Fruit fly (Drosophila melanogaster) whole organism, prepupa: ENCODE results near the gene dsx-c73A.

ENCODE experiments used
- Blimp-1 ChIP-seq: fragments of 200-800 bp; sonication (Bioruptor generic); optimal IDR thresholded peaks from 3 replicates; lab custom pipeline; 2017; ENCODE audit warnings: missing biosample characterization, missing genetic modification characterization, mild to moderate bottlenecking, moderate library complexity, missing genetic modification reagents
- CG10631 ChIP-seq: fragments of 200-800 bp; sonication (Bioruptor generic); optimal IDR thresholded peaks from 2 replicates; lab custom pipeline; 2016; ENCODE audit warnings: missing biosample characterization, missing genetic modification characterization
- CG10669 ChIP-seq: fragments of 200-800 bp; sonication (Bioruptor generic); optimal IDR thresholded peaks from 3 replicates; lab custom pipeline; 2018; ENCODE audit warnings: missing biosample characterization, mild to moderate bottlenecking, missing genetic modification characterization, moderate library complexity
- CG11762 ChIP-seq: fragments of 200-800 bp; sonication (Bioruptor generic); optimal IDR thresholded peaks from 3 replicates; lab custom pipeline; 2016; ENCODE audit warnings: missing biosample characterization, missing genetic modification characterization; ENCODE audit not compliant: insufficient read depth
- CG11902 ChIP-seq: fragments of 200-800 bp; sonication (Bioruptor generic); optimal IDR thresholded peaks from 3 replicates; lab custom pipeline; 2016; ENCODE audit warnings: missing biosample characterization, missing genetic modification characterization
- CG15336 ChIP-seq: fragments of 200-800 bp; sonication (Bioruptor generic); IDR thresholded peaks from 2 replicates; pipeline ENCODE4 v1.3.6; 2022; ENCODE audit warnings: missing biosample characterization, missing genetic modification characterization
- CG1621 ChIP-seq: fragments of 200-800 bp; sonication (Bioruptor generic); optimal IDR thresholded peaks from 3 replicates; lab custom pipeline; 2018; ENCODE audit warnings: missing biosample characterization, mild to moderate bottlenecking, missing genetic modification characterization
- CG16779 ChIP-seq: fragments of 200-800 bp; sonication (Bioruptor generic); optimal IDR thresholded peaks from 3 replicates; lab custom pipeline; 2017; ENCODE audit warnings: missing biosample characterization, mild to moderate bottlenecking, missing genetic modification characterization
- CG3032 ChIP-seq: fragments of 200-800 bp; optimal IDR thresholded peaks from 2 replicates; lab custom pipeline; 2019; ENCODE audit warnings: missing biosample characterization, mild to moderate bottlenecking, missing genetic modification characterization, moderate library complexity
- CG32006 ChIP-seq: fragments of 200-800 bp; sonication (Bioruptor generic); optimal IDR thresholded peaks from 3 replicates; lab custom pipeline; 2017; ENCODE audit warnings: missing biosample characterization, mild to moderate bottlenecking, missing genetic modification characterization
- CG34406 ChIP-seq: fragments of 200-800 bp; sonication (Bioruptor generic); optimal IDR thresholded peaks from 3 replicates; lab custom pipeline; 2016; ENCODE audit warnings: missing biosample characterization, missing genetic modification characterization
- CG6163 ChIP-seq: fragments of 200-800 bp; sonication (Bioruptor generic); IDR thresholded peaks from 3 replicates; pipeline ENCODE4 v1.3.6; 2022; ENCODE audit warnings: missing biosample characterization, missing genetic modification characterization
- CG6276 ChIP-seq: fragments of 200-800 bp; sonication (Bioruptor generic); optimal IDR thresholded peaks from 2 replicates; lab custom pipeline; 2017; ENCODE audit warnings: missing biosample characterization, mild to moderate bottlenecking, missing genetic modification characterization
- CG6792 ChIP-seq: fragments of 200-800 bp; sonication (Bioruptor generic); optimal IDR thresholded peaks from 3 replicates; lab custom pipeline; 2016; ENCODE audit warnings: missing biosample characterization, missing genetic modification characterization
- CG6808 ChIP-seq: fragments of 200-800 bp; sonication (Bioruptor generic); optimal IDR thresholded peaks from 3 replicates; lab custom pipeline; 2017; ENCODE audit warnings: missing biosample characterization, missing genetic modification characterization, mild to moderate bottlenecking, moderate library complexity, missing genetic modification reagents
- CG6854 ChIP-seq: fragments of 200-800 bp; sonication (Bioruptor generic); optimal IDR thresholded peaks from 2 replicates; lab custom pipeline; 2017; ENCODE audit warnings: missing biosample characterization, mild to moderate bottlenecking, missing genetic modification characterization
- CG7368 ChIP-seq: fragments of 200-800 bp; sonication (Bioruptor generic); optimal IDR thresholded peaks from 3 replicates; lab custom pipeline; 2016; ENCODE audit warnings: missing biosample characterization, missing genetic modification characterization
- CG8119 ChIP-seq: fragments of 200-800 bp; sonication (Bioruptor generic); IDR thresholded peaks from 3 replicates; pipeline ENCODE4 v1.3.6; 2022; ENCODE audit warnings: missing biosample characterization, missing genetic modification characterization
- CG8319 ChIP-seq: fragments of 200-800 bp; sonication (Bioruptor generic); optimal IDR thresholded peaks from 3 replicates; lab custom pipeline; 2016; ENCODE audit warnings: missing biosample characterization, missing genetic modification characterization
- CG8632 ChIP-seq: fragments of 200-800 bp; sonication (Bioruptor generic); optimal IDR thresholded peaks from 3 replicates; lab custom pipeline; 2016; ENCODE audit warnings: missing biosample characterization, missing genetic modification characterization
- CG9139 ChIP-seq: fragments of 200-800 bp; sonication (Bioruptor generic); optimal IDR thresholded peaks from 3 replicates; lab custom pipeline; 2017; ENCODE audit warnings: missing biosample characterization, mild to moderate bottlenecking, missing genetic modification characterization
- Eip75B ChIP-seq: fragments of 200-800 bp; sonication (Bioruptor generic); optimal IDR thresholded peaks from 3 replicates; lab custom pipeline; 2016; ENCODE audit warnings: missing biosample characterization, missing genetic modification characterization
- Eip78C ChIP-seq: fragments of 200-800 bp; sonication (Bioruptor generic); peaks from one replicate; lab custom pipeline; 2016; ENCODE audit warnings: missing biosample characterization, missing genetic modification characterization
- Ets21C ChIP-seq: fragments of 200-800 bp; sonication (Bioruptor generic); optimal IDR thresholded peaks from 3 replicates; lab custom pipeline; 2016; ENCODE audit warnings: missing biosample characterization, missing genetic modification characterization
- Ets96B ChIP-seq: fragments of 200-800 bp; optimal IDR thresholded peaks from 2 replicates; lab custom pipeline; 2019; ENCODE audit warnings: missing biosample characterization, mild to moderate bottlenecking, missing genetic modification characterization, moderate library complexity
- Gug ChIP-seq: fragments of 200-800 bp; sonication (Bioruptor generic); IDR thresholded peaks from 2 replicates; pipeline ENCODE4 v1.3.6; 2022; ENCODE audit warnings: missing biosample characterization, missing genetic modification characterization
- Hr38 ChIP-seq: sonication (Bioruptor generic); optimal IDR thresholded peaks from 2 replicates; lab custom pipeline; 2016; ENCODE audit warnings: missing biosample characterization, missing genetic modification characterization
- Hr39 ChIP-seq: fragments of 200-800 bp; sonication (Bioruptor generic); optimal IDR thresholded peaks from 2 replicates; lab custom pipeline; 2016; ENCODE audit warnings: missing biosample characterization, missing genetic modification characterization
- Lpt ChIP-seq: fragments of 200-800 bp; sonication (Bioruptor generic); optimal IDR thresholded peaks from 3 replicates; lab custom pipeline; 2016; ENCODE audit warnings: missing biosample characterization, missing genetic modification characterization
- Met ChIP-seq: fragments of 200-800 bp; sonication (Bioruptor generic); optimal IDR thresholded peaks from 3 replicates; lab custom pipeline; 2016; ENCODE audit warnings: missing biosample characterization, missing genetic modification characterization
- OdsH ChIP-seq: fragments of 200-800 bp; sonication (Bioruptor generic); optimal IDR thresholded peaks from 3 replicates; lab custom pipeline; 2016; ENCODE audit warnings: missing biosample characterization, missing genetic modification characterization
- Smox ChIP-seq: fragments of 200-800 bp; sonication (Bioruptor generic); optimal IDR thresholded peaks from 3 replicates; lab custom pipeline; 2016; ENCODE audit warnings: missing biosample characterization, missing genetic modification characterization
- Sox102F ChIP-seq: fragments of 200-800 bp; sonication (Bioruptor generic); optimal IDR thresholded peaks from 2 replicates; lab custom pipeline; 2016; ENCODE audit warnings: missing biosample characterization, mild to moderate bottlenecking, missing genetic modification characterization
- cyc ChIP-seq: fragments of 200-800 bp; sonication (Bioruptor generic); optimal IDR thresholded peaks from 3 replicates; lab custom pipeline; 2016; ENCODE audit warnings: missing biosample characterization, missing genetic modification characterization
- dac ChIP-seq: fragments of 200-800 bp; sonication (Bioruptor generic); optimal IDR thresholded peaks from 2 replicates; lab custom pipeline; 2017; ENCODE audit warnings: missing biosample characterization, mild to moderate bottlenecking, missing genetic modification characterization
- dsx ChIP-seq: fragments of 200-800 bp; optimal IDR thresholded peaks from 3 replicates; lab custom pipeline; 2019; ENCODE audit warnings: missing biosample characterization, mild to moderate bottlenecking, missing genetic modification characterization, moderate library complexity; ENCODE audit not compliant: poor library complexity, severe bottlenecking
- fd59A ChIP-seq: fragments of 200-800 bp; sonication (Bioruptor generic); optimal IDR thresholded peaks from 2 replicates; lab custom pipeline; 2017; ENCODE audit warnings: missing biosample characterization, mild to moderate bottlenecking, missing genetic modification characterization, missing genetic modification reagents
- fd85E ChIP-seq: fragments of 200-800 bp; sonication (Bioruptor generic); optimal IDR thresholded peaks from 3 replicates; lab custom pipeline; 2016; ENCODE audit warnings: missing biosample characterization, missing genetic modification characterization
- lz ChIP-seq: fragments of 200-800 bp; sonication (Bioruptor generic); optimal IDR thresholded peaks from 3 replicates; lab custom pipeline; 2016; ENCODE audit warnings: missing biosample characterization, missing genetic modification characterization
- net ChIP-seq: fragments of 200-800 bp; sonication (Bioruptor generic); optimal IDR thresholded peaks from 3 replicates; lab custom pipeline; 2016; ENCODE audit warnings: missing biosample characterization, missing genetic modification characterization
- pdm3 ChIP-seq: fragments of 200-800 bp; sonication (Bioruptor generic); optimal IDR thresholded peaks from 3 replicates; lab custom pipeline; 2016; ENCODE audit warnings: missing biosample characterization, missing genetic modification characterization
- salr ChIP-seq, 2 experiments: fragments of 200-800 bp; sonication (Bioruptor generic); optimal IDR thresholded peaks; 3 replicates each; lab custom pipeline; 2016 to 2018; ENCODE audit warnings: missing biosample characterization in 2 of 2, missing genetic modification characterization in 2 of 2, mild to moderate bottlenecking in 1 of 2
- spab ChIP-seq: fragments of 200-800 bp; sonication (Bioruptor generic); optimal IDR thresholded peaks from 2 replicates; lab custom pipeline; 2017; ENCODE audit warnings: missing biosample characterization, mild to moderate bottlenecking, missing genetic modification characterization, missing genetic modification reagents
- ss ChIP-seq, 2 experiments: fragments of 200-800 bp; sonication (Bioruptor generic); optimal IDR thresholded peaks; 2 replicates in 1 of 2; 3 replicates in 1 of 2; lab custom pipeline; 2017 to 2018; ENCODE audit warnings: mild to moderate bottlenecking in 2 of 2, missing biosample characterization in 2 of 2, missing genetic modification characterization in 2 of 2, moderate library complexity in 1 of 2
- svp ChIP-seq: fragments of 200-800 bp; sonication (Bioruptor generic); peaks from one replicate; lab custom pipeline; 2016; ENCODE audit warnings: missing biosample characterization, missing genetic modification characterization

Gene dsx-c73A

dm6 chr3L:16482167-16482566 lies 30.4 kb upstream of the dsx-c73A start (continued):
- no peak for TF ChIP-seq CG9139 (GFP tag; lab: Kevin White, UChicago)
- peak; percentile 55 for TF ChIP-seq CG10631 (GFP tag; lab: Kevin White, UChicago)
- TF ChIP-seq CG6276 (GFP tag; lab: Kevin White, UChicago): peak; percentile 86
- peak; percentile 49 for TF ChIP-seq Eip75B (GFP tag; lab: Kevin White, UChicago)
- peak; percentile 41 for TF ChIP-seq CG8632 (GFP tag; lab: Kevin White, UChicago)
- peak in 1 of 2 experiments; percentile 5 for TF ChIP-seq ss (GFP tag; optimal IDR thresholded peaks at IDR 0.05; lab: Kevin White, UChicago)
- peak; percentile 5 for TF ChIP-seq Hr39 (GFP tag; lab: Kevin White, UChicago)
- peak; percentile 37 for TF ChIP-seq spab (GFP tag; lab: Kevin White, UChicago)
- TF ChIP-seq Sox102F (GFP tag; lab: Kevin White, UChicago): no peak
- TF ChIP-seq CG11902 (GFP tag; lab: Kevin White, UChicago): peak; percentile 5
- TF ChIP-seq Gug (GFP tag; lab: Robert Waterston, UW): peak; percentile 54
- TF ChIP-seq salr (GFP tag; optimal IDR thresholded peaks at IDR 0.05; lab: Kevin White, UChicago): peak in 1 of 2 experiments; percentile 33
- peak; percentile 50 for TF ChIP-seq CG6808 (GFP tag; lab: Kevin White, UChicago)

DNA sequence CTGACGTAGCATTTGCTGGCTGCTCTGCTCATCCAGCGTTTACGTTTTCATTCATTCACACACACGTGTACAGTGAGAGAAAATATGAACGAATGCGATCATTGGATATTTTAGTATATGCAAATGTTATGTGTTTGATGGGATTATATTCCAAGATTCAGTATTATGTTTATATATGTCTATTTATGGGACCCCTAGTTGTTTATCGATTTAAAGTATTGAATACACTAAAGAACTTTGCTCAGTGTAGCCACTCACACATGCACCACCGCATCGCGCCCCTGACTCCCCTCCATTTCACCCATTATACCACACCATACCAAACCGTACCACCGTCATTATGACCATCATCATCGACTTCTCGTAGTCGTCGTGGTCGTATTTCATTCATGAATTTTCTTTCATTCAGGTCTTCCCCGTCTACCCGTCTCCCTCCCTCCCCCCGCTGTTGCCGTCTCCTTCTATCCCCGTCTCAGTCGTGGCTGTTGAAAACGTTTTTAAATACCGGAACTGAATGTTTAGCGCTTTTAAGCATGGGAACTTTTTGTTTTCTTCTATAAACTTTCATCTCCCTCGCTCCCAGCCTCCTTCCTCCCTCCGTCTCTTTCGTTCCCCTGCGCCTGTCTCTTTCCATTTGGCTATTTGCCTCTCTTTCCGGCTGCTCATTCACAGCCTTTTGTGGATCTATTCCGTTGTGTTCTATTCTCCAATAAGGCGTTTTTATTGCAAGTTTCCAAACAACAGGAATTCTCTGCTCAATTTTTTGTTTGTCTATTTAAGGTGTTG lies 28.8 kb upstream of the dsx-c73A start:
- TF ChIP-seq Sox102F (GFP tag; lab: Kevin White, UChicago) (peak; percentile 80), pdm3 (peak; percentile 90), CG15336 (GFP tag; lab: Robert Waterston, UW) (peak; percentile 93), Met (GFP tag; lab: Kevin White, UChicago) (peak; percentile 84), CG11902 (GFP tag; lab: Kevin White, UChicago) (peak; percentile 77), CG34406 (GFP tag; lab: Kevin White, UChicago) (peak; percentile 84), Ets96B (tag; lab: Kevin White, UChicago) (peak; percentile 90), Hr38 (GFP tag; lab: Kevin White, UChicago) (no peak), CG32006 (GFP tag; lab: Kevin White, UChicago) (peak; percentile 96), lz (GFP tag; lab: Kevin White, UChicago) (peak; percentile 79), cyc (peak; percentile 82), Ets21C (GFP tag; lab: Kevin White, UChicago) (peak; percentile 59), salr (GFP tag; optimal IDR thresholded peaks at IDR 0.05; lab: Kevin White, UChicago) (peak; percentile 81 to 87), fd59A (GFP tag; lab: Kevin White, UChicago) (peak; percentile 85), CG11762 (GFP tag; lab: Kevin White, UChicago) (peak; percentile 80), ss (GFP tag; optimal IDR thresholded peaks at IDR 0.05; lab: Kevin White, UChicago) (peak; percentile 74 to 86), Eip78C (peak; percentile 95), svp (peak; percentile 89), dsx (GFP tag; lab: Kevin White, UChicago) (peak; percentile 88), CG6163 (GFP tag; lab: Robert Waterston, UW) (peak; percentile 95), CG16779 (peak; percentile 79), Blimp-1 (GFP tag; lab: Kevin White, UChicago) (peak; percentile 7), CG6792 (GFP tag; lab: Kevin White, UChicago) (peak; percentile 86), CG1621 (tag; lab: Kevin White, UChicago) (peak; percentile 86), dac (GFP tag; lab: Kevin White, UChicago) (peak; percentile 79), net (peak; percentile 85), OdsH (GFP tag; lab: Kevin White, UChicago) (peak; percentile 90), CG8119 (GFP tag; lab: Robert Waterston, UW) (peak; percentile 94), Lpt (GFP tag; lab: Kevin White, UChicago) (peak; percentile 87), CG9139 (GFP tag; lab: Kevin White, UChicago) (peak; percentile 78), CG3032 (tag; lab: Kevin White, UChicago) (peak; percentile 89), CG10669 (GFP tag; lab: Kevin White, UChicago) (peak; percentile 88), spab (GFP tag; lab: Kevin White, UChicago) (peak; percentile 79), CG10631 (GFP tag; lab: Kevin White, UChicago) (peak; percentile 88), Smox (peak; percentile 69), fd85E (GFP tag; lab: Kevin White, UChicago) (peak; percentile 45), CG8319 (GFP tag; lab: Kevin White, UChicago) (peak; percentile 67), CG7368 (peak; percentile 79), Eip75B (GFP tag; lab: Kevin White, UChicago) (peak; percentile 87), Hr39 (GFP tag; lab: Kevin White, UChicago) (peak; percentile 83), CG6854 (GFP tag; lab: Kevin White, UChicago) (peak; percentile 38)
